Worm (Caenorhabditis elegans) whole organism, young adult: ENCODE measurements around the gene C08F1.11.
A peak's percentile ranks its signal among the peaks of the same experiment; 100 is the strongest.

ENCODE experiments used
- C17E4.6 ChIP-seq: fragments of 200-800 bp; sonication (Bioruptor generic); IDR thresholded peaks from 2 replicates; pipeline ENCODE4 v1.3.6; 2022; ENCODE audit warnings: missing genetic modification reagents, missing genetic modification characterization, missing compliant biosample characterization
- F23B12.7 ChIP-seq: sonication (generic microtip); optimal IDR thresholded peaks from 2 replicates; lab custom pipeline; 2017; ENCODE audit warnings: missing genetic modification characterization, mild to moderate bottlenecking, missing compliant biosample characterization, antibody characterized with exemption, moderate library complexity; ENCODE audit not compliant: insufficient read depth
- F37B4.10 ChIP-seq: fragments of 200-800 bp; sonication (Bioruptor generic); IDR thresholded peaks from 2 replicates; pipeline ENCODE4 v1.3.6; 2022; ENCODE audit warnings: missing genetic modification characterization, missing compliant biosample characterization
- F57C9.4 ChIP-seq: sonication (generic microtip); optimal IDR thresholded peaks from 2 replicates; lab custom pipeline; 2017; ENCODE audit warnings: mild to moderate bottlenecking, missing genetic modification characterization, missing compliant biosample characterization
- Y53F4B.3 ChIP-seq: fragments of 200-800 bp; sonication (Bioruptor generic); IDR thresholded peaks from 2 replicates; pipeline ENCODE4 v1.3.6; 2022; ENCODE audit warnings: missing genetic modification reagents, missing genetic modification characterization, missing compliant biosample characterization
- Y56A3A.18 ChIP-seq: fragments of 200-800 bp; sonication (Bioruptor generic); IDR thresholded peaks from 2 replicates; pipeline ENCODE4 v1.3.6; 2022; ENCODE audit warnings: missing genetic modification reagents, missing genetic modification characterization, missing compliant biosample characterization
- akir-1 ChIP-seq: fragments of 200-800 bp; sonication (Bioruptor generic); optimal IDR thresholded peaks from 2 replicates; lab custom pipeline; 2018; ENCODE audit warnings: mild to moderate bottlenecking, missing genetic modification characterization, moderate library complexity, missing compliant biosample characterization
- aptf-3 ChIP-seq: fragments of 200-800 bp; sonication (Bioruptor generic); IDR thresholded peaks from 2 replicates; pipeline ENCODE4 v1.3.6; 2022; ENCODE audit warnings: missing genetic modification characterization, missing compliant biosample characterization
- attf-5 ChIP-seq: fragments of 200-800 bp; sonication (Bioruptor generic); optimal IDR thresholded peaks from 2 replicates; lab custom pipeline; 2018; ENCODE audit warnings: mild to moderate bottlenecking, missing genetic modification characterization, missing compliant biosample characterization
- bed-2 ChIP-seq: fragments of 200-800 bp; sonication (Bioruptor generic); IDR thresholded peaks from 2 replicates; pipeline ENCODE4 v1.3.6; 2022; ENCODE audit warnings: missing genetic modification reagents, missing genetic modification characterization, missing compliant biosample characterization
- ceh-100 ChIP-seq: fragments of 200-800 bp; sonication (Bioruptor generic); IDR thresholded peaks from 2 replicates; pipeline ENCODE4 v1.3.6; 2022; ENCODE audit warnings: missing genetic modification reagents, missing genetic modification characterization, missing compliant biosample characterization
- ceh-40 ChIP-seq: fragments of 200-800 bp; sonication (Bioruptor generic); IDR thresholded peaks from 2 replicates; pipeline ENCODE4 v1.3.6; 2022; ENCODE audit warnings: missing genetic modification characterization, missing compliant biosample characterization
- dpl-1 ChIP-seq: fragments of 150-350 bp; optimal IDR thresholded peaks from 2 replicates; lab custom pipeline; 2014; ENCODE audit warnings: missing biosample characterization, missing genetic modification reagents, missing genetic modification characterization
- egl-44 ChIP-seq: fragments of 200-800 bp; sonication (Bioruptor generic); IDR thresholded peaks from 2 replicates; pipeline ENCODE4 v1.3.6; 2022; ENCODE audit warnings: missing genetic modification reagents, missing genetic modification characterization, missing compliant biosample characterization
- ekl-4 ChIP-seq: fragments of 200-800 bp; sonication (Bioruptor generic); IDR thresholded peaks from 2 replicates; pipeline ENCODE4 v1.3.6; 2022; ENCODE audit warnings: missing genetic modification reagents, missing genetic modification characterization, missing compliant biosample characterization
- ets-4 ChIP-seq: fragments of 200-800 bp; sonication (Bioruptor generic); optimal IDR thresholded peaks from 2 replicates; lab custom pipeline; 2018; ENCODE audit warnings: mild to moderate bottlenecking, missing genetic modification characterization, missing compliant biosample characterization
- gei-17 ChIP-seq: fragments of 200-800 bp; sonication (Bioruptor generic); optimal IDR thresholded peaks from 2 replicates; lab custom pipeline; 2018; ENCODE audit warnings: mild to moderate bottlenecking, missing genetic modification characterization, missing compliant biosample characterization
- hlh-12 ChIP-seq: sonication (generic microtip); optimal IDR thresholded peaks from 2 replicates; lab custom pipeline; 2016; ENCODE audit warnings: missing genetic modification characterization, missing compliant biosample characterization
- hlh-26 ChIP-seq: fragments of 200-800 bp; sonication (Bioruptor generic); conservative IDR thresholded peaks from 2 replicates; pipeline ENCODE4 v1.3.6; 2022; ENCODE audit warnings: missing genetic modification reagents, missing genetic modification characterization, missing compliant biosample characterization
- hmg-1.2 ChIP-seq: fragments of 200-800 bp; sonication (Bioruptor generic); IDR thresholded peaks from 2 replicates; pipeline ENCODE4 v1.3.6; 2022; ENCODE audit warnings: missing genetic modification reagents, missing genetic modification characterization, missing compliant biosample characterization
- hsf-1 ChIP-seq: fragments of 200-800 bp; sonication (Bioruptor generic); IDR thresholded peaks from 2 replicates; pipeline ENCODE4 v1.3.6; 2022; ENCODE audit warnings: missing genetic modification reagents, missing genetic modification characterization, missing compliant biosample characterization
- lin-26 ChIP-seq: fragments of 200-800 bp; sonication (Bioruptor generic); IDR thresholded peaks from 2 replicates; pipeline ENCODE4 v1.3.6; 2022; ENCODE audit warnings: missing genetic modification reagents, missing genetic modification characterization, missing compliant biosample characterization
- lsy-27 ChIP-seq: sonication (generic microtip); optimal IDR thresholded peaks from 2 replicates; lab custom pipeline; 2017; ENCODE audit warnings: missing genetic modification characterization, mild to moderate bottlenecking, missing compliant biosample characterization, antibody characterized with exemption, missing genotype, borderline replicate concordance; ENCODE audit not compliant: insufficient read depth
- madf-10 ChIP-seq: sonication (generic microtip); optimal IDR thresholded peaks from 2 replicates; lab custom pipeline; 2016; ENCODE audit warnings: mild to moderate bottlenecking, missing genetic modification characterization, missing compliant biosample characterization
- mcd-1 ChIP-seq: fragments of 200-800 bp; sonication (Bioruptor generic); IDR thresholded peaks from 2 replicates; pipeline ENCODE4 v1.3.6; 2022; ENCODE audit warnings: missing genetic modification reagents, missing genetic modification characterization, missing compliant biosample characterization
- mel-28 ChIP-seq: sonication (generic microtip); optimal IDR thresholded peaks from 2 replicates; lab custom pipeline; 2016; ENCODE audit warnings: borderline replicate concordance, mild to moderate bottlenecking, missing genetic modification characterization, missing compliant biosample characterization
- nfya-1 ChIP-seq: sonication (generic microtip); optimal IDR thresholded peaks from 2 replicates; lab custom pipeline; 2017; ENCODE audit warnings: antibody characterized with exemption, missing compliant biosample characterization, missing genetic modification characterization, borderline replicate concordance; ENCODE audit not compliant: insufficient read depth
- nfya-2 ChIP-seq: fragments of 200-800 bp; sonication (Bioruptor generic); IDR thresholded peaks from 2 replicates; pipeline ENCODE4 v1.3.6; 2022; ENCODE audit warnings: missing genetic modification reagents, missing genetic modification characterization, missing compliant biosample characterization
- nhr-120 ChIP-seq: fragments of 200-800 bp; sonication (Bioruptor generic); IDR thresholded peaks from 2 replicates; pipeline ENCODE4 v1.3.6; 2022; ENCODE audit warnings: missing genetic modification characterization, missing compliant biosample characterization
- nhr-179 ChIP-seq: sonication (generic microtip); optimal IDR thresholded peaks from 2 replicates; lab custom pipeline; 2016; ENCODE audit warnings: mild to moderate bottlenecking, missing genetic modification characterization, missing compliant biosample characterization
- pha-4 ChIP-seq: fragments of 150-350 bp; sonication (generic microtip); optimal IDR thresholded peaks from 2 replicates; lab custom pipeline; 2014; ENCODE audit warnings: missing biosample characterization, missing genetic modification reagents, missing genetic modification characterization
- rec-8 ChIP-seq, 2 experiments: sonication (generic microtip); optimal IDR thresholded peaks; 2 replicates each; lab custom pipeline; 2016; ENCODE audit warnings: mild to moderate bottlenecking in 2 of 2, missing genetic modification characterization in 2 of 2, missing genetic modification reagents in 2 of 2, missing genotype in 2 of 2, missing biosample characterization in 1 of 2, missing compliant biosample characterization in 1 of 2, moderate library complexity in 1 of 2
- sea-2 ChIP-seq: fragments of 200-800 bp; sonication (Bioruptor generic); IDR thresholded peaks from 2 replicates; pipeline ENCODE4 v1.3.6; 2022; ENCODE audit warnings: missing genetic modification characterization, missing compliant biosample characterization
- tbp1 ChIP-seq: fragments of 200-800 bp; sonication (Bioruptor generic); optimal IDR thresholded peaks from 2 replicates; lab custom pipeline; 2018; ENCODE audit warnings: mild to moderate bottlenecking, missing genetic modification characterization, missing compliant biosample characterization
- unc-62 ChIP-seq: fragments of 150-350 bp; optimal IDR thresholded peaks from 2 replicates; lab custom pipeline; 2014; ENCODE audit warnings: missing biosample characterization, missing genetic modification reagents, missing genetic modification characterization
- ztf-6 ChIP-seq: fragments of 200-800 bp; sonication (Bioruptor generic); IDR thresholded peaks from 2 replicates; pipeline ENCODE4 v1.3.6; 2022; ENCODE audit warnings: missing genetic modification reagents, missing genetic modification characterization, missing compliant biosample characterization

Gene C08F1.11

DNA sequence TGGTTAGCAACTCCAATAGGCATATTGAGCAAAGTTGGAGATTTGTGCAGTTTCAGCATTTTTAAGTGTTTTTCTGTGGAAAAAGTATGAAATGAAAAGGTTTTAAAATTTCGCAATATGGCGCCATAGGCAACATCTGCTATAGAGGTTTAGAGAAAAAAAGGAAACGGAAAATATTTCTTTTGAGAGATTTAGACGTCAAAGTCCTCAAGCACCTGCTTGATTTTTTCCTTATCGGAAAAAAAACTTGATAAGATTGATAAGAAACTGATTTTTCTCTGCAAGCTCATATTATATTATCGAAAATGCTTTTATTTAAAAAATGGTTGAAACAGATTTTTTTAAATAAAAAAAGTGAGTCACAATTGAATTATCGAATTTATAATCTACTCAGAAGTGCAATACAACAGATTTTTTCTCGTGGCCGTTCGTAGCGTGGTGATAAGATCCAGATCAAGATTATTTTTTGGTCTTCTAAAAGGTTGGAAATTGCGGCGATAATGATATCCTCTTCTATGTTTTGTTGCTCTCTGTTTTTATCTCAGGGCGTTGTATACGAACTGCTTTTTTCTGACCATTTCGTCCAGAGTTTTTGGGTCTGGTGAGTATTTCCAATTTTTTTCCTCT is 35.4 kb upstream of the C08F1.11 start, which contains the start of gene fbxc-19 (continued):
- no peak for TF ChIP-seq dpl-1
- TF ChIP-seq egl-44 (GFP tag; lab: Robert Waterston, UW): no peak
- TF ChIP-seq pha-4 (tag; lab: Kevin White, UChicago): peak; percentile 85
- no peak for TF ChIP-seq akir-1 (GFP tag; lab: Kevin White, UChicago)
- no peak for TF ChIP-seq hlh-26
- TF ChIP-seq gei-17 (GFP tag; lab: Kevin White, UChicago): peak; percentile 14
- no peak for TF ChIP-seq F57C9.4 (tag; lab: Kevin White, UChicago)
- TF ChIP-seq hmg-1.2: peak; percentile 94
- TF ChIP-seq nhr-179 (tag; lab: Kevin White, UChicago): no peak
- TF ChIP-seq hsf-1 (GFP tag; lab: Robert Waterston, UW): no peak
- no peak for TF ChIP-seq mel-28 (tag; lab: Kevin White, UChicago)
- TF ChIP-seq, all 124 proteins: peak for 8

DNA sequence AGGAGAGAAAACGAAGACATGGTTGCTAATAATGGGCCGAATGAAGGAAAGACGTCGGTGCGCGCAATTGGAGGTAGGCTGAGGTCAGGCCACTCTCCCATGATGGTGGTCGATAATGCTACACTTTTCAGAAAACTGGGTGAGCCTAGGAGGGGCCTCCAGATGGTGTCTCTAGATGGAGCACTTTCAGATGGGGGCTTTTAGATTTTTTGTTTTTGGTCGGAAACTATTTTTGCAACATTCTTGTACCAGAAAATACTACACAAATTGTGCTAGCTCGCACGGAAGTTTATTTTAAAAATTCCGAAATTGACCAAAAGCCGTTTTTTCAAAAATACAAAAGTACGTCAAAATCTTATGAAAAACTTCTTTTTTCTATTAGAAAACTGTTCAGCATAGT is 33.6 kb upstream of the C08F1.11 start, which contains the start of gene fbxb-10:
fbxb-10 (minus strand) TSS at position 101 of the 400 bp plus-strand sequence.
- TF ChIP-seq lin-26 (GFP tag; lab: Robert Waterston, UW): no peak
- no peak for TF ChIP-seq nhr-120 (GFP tag; lab: Robert Waterston, UW)
- TF ChIP-seq nfya-1 (tag; lab: Kevin White, UChicago): no peak
- TF ChIP-seq unc-62 (GFP tag; lab: Kevin White, UChicago): no peak
- no peak for TF ChIP-seq C17E4.6
- TF ChIP-seq F23B12.7 (tag; lab: Kevin White, UChicago): no peak
- no peak for TF ChIP-seq Y53F4B.3 (GFP tag; lab: Robert Waterston, UW)
- TF ChIP-seq rec-8 (tag; optimal IDR thresholded peaks at IDR 0.05; lab: Kevin White, UChicago): no peak
- TF ChIP-seq ceh-100 (GFP tag; lab: Robert Waterston, UW): no peak

DNA sequence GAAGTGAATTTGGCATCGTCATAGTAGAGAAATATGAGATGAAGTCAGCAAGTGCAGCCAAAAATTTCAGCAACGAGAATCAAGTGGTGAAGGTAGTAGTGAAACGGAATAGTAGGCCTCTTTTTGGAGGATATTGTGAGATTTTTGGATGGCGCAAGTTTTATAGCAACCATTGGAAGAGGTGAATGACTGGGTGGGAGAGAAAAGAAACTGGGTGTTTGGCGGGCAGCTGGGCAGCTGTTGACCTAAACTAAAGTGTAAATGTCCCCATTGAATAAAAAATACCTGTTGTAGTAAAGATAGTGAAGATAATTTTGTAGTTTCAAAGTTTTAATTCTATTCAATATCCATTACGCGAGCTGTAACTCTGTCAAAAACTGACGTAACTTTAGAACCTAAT is 31.4 kb upstream of the C08F1.11 start:
- TF ChIP-seq tbp1 (GFP tag; lab: Kevin White, UChicago): no peak
- TF ChIP-seq F37B4.10 (GFP tag; lab: Robert Waterston, UW): no peak
- no peak for TF ChIP-seq mcd-1 (GFP tag; lab: Robert Waterston, UW)
- no peak for TF ChIP-seq ztf-6 (GFP tag; lab: Robert Waterston, UW)
- no peak for TF ChIP-seq attf-5
- no peak for TF ChIP-seq hlh-12 (tag; lab: Kevin White, UChicago)
- TF ChIP-seq bed-2 (GFP tag; lab: Robert Waterston, UW): no peak
- TF ChIP-seq ceh-40 (GFP tag; lab: Robert Waterston, UW): no peak
- TF ChIP-seq nfya-2 (GFP tag; lab: Robert Waterston, UW): no peak
- TF ChIP-seq, all 124 proteins: peak for 0

DNA sequence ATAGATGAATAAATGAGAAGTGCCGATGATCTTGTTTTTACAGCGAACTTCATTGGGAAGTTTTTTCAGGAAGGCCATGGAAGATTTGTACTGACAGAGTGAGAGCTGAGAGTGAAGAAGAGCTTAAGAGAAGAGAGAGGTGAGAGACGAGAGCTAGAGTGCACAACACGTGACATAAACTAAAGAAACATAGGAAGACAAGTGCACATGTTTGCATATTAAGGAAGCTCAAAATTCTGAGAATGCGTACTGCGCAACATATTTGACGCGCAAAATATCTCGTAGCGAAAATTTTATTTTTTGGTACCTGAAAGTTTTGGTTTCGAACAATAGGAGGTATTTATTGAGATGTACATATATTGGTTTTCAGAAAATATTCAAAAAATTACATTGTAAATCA is 23.5 kb upstream of the C08F1.11 start, which contains the start of gene C08F1.8:
C08F1.8 (minus strand) TSS at position 101 of the 400 bp plus-strand sequence.
- TF ChIP-seq ets-4 (GFP tag; lab: Kevin White, UChicago) (no peak), lsy-27 (tag; lab: Kevin White, UChicago) (no peak), madf-10 (tag; lab: Kevin White, UChicago) (no peak), ekl-4 (GFP tag; lab: Robert Waterston, UW) (no peak), Y56A3A.18 (GFP tag; lab: Robert Waterston, UW) (no peak), sea-2 (GFP tag; lab: Robert Waterston, UW) (no peak), aptf-3 (GFP tag; lab: Robert Waterston, UW) (no peak)
